Fruit fly (Drosophila melanogaster) whole organism, wandering third instar larva: ENCODE measurements around the gene CG10959.
A peak's percentile ranks its signal among the peaks of the same experiment; 100 is the strongest.

Source experiments
- Abd-B ChIP-seq: fragments of >200 bp; optimal IDR thresholded peaks from 2 replicates; lab custom pipeline; 2017; ENCODE audit warnings: missing biosample characterization, missing genetic modification characterization
- CG32264 ChIP-seq: fragments of 200-800 bp; sonication (Bioruptor generic); optimal IDR thresholded peaks from 2 replicates; lab custom pipeline; 2016; ENCODE audit warnings: missing biosample characterization, missing genetic modification characterization
- CG9705 ChIP-seq: fragments of 200-800 bp; sonication (Bioruptor generic); optimal IDR thresholded peaks from 2 replicates; lab custom pipeline; 2018; ENCODE audit warnings: missing biosample characterization, mild to moderate bottlenecking, missing genetic modification characterization
- CrebA ChIP-seq: fragments of 200-800 bp; sonication (Bioruptor generic); optimal IDR thresholded peaks from 2 replicates; lab custom pipeline; 2016; ENCODE audit warnings: missing biosample characterization, mild to moderate bottlenecking, missing genetic modification characterization, borderline replicate concordance
- Dfd ChIP-seq: fragments of >200 bp; optimal IDR thresholded peaks from 2 replicates; lab custom pipeline; 2017; ENCODE audit warnings: missing biosample characterization, missing genetic modification characterization
- Dif ChIP-seq: fragments of 200-275, 200-300 bp; sonication (Bioruptor generic); optimal IDR thresholded peaks from 2 replicates; lab custom pipeline; 2018; ENCODE audit warnings: missing biosample characterization, missing genetic modification characterization; ENCODE audit not compliant: partially characterized antibody
- GATAd ChIP-seq: sonication (Bioruptor generic); optimal IDR thresholded peaks from 2 replicates; lab custom pipeline; 2016; ENCODE audit warnings: missing biosample characterization, missing genetic modification characterization
- HLH106 ChIP-seq: fragments of 200-800 bp; optimal IDR thresholded peaks from 3 replicates; lab custom pipeline; 2019; ENCODE audit warnings: missing biosample characterization, mild to moderate bottlenecking, missing genetic modification characterization, moderate library complexity
- Hnf4 ChIP-seq: fragments of 200-800 bp; sonication (Bioruptor generic); optimal IDR thresholded peaks from 2 replicates; lab custom pipeline; 2016; ENCODE audit warnings: missing biosample characterization, mild to moderate bottlenecking, missing genetic modification characterization
- Hr78 ChIP-seq: fragments of >200 bp; optimal IDR thresholded peaks from 2 replicates; lab custom pipeline; 2017; ENCODE audit warnings: missing biosample characterization, missing genetic modification characterization
- Hr83 ChIP-seq: fragments of 200-300 bp; sonication (Bioruptor generic); optimal IDR thresholded peaks from 2 replicates; lab custom pipeline; 2016; ENCODE audit warnings: missing biosample characterization, mild to moderate bottlenecking, missing genetic modification characterization, moderate library complexity; ENCODE audit not compliant: poor library complexity, severe bottlenecking
- Jra ChIP-seq: sonication (Bioruptor generic); optimal IDR thresholded peaks from 2 replicates; lab custom pipeline; 2016; ENCODE audit warnings: missing biosample characterization, missing genetic modification characterization
- Mio ChIP-seq: sonication (Bioruptor generic); optimal IDR thresholded peaks from 2 replicates; lab custom pipeline; 2016; ENCODE audit warnings: missing biosample characterization, missing genetic modification characterization
- Myc ChIP-seq: fragments of >200 bp; optimal IDR thresholded peaks from 2 replicates; lab custom pipeline; 2017
- OdsH ChIP-seq: fragments of 200-800 bp; sonication (Bioruptor generic); optimal IDR thresholded peaks from 2 replicates; lab custom pipeline; 2016; ENCODE audit warnings: missing biosample characterization, mild to moderate bottlenecking, missing genetic modification characterization
- Rel ChIP-seq, 2 experiments: fragments of 200-800 bp; sonication (Bioruptor generic) in 1 of 2; optimal IDR thresholded peaks; 2 replicates in 1 of 2; 3 replicates in 1 of 2; lab custom pipeline; 2016 to 2019; ENCODE audit warnings: mild to moderate bottlenecking in 2 of 2, missing biosample characterization in 2 of 2, missing genetic modification characterization in 2 of 2, moderate library complexity in 1 of 2
- Sp1 ChIP-seq: fragments of 200-800 bp; sonication (Bioruptor generic); optimal IDR thresholded peaks from 3 replicates; lab custom pipeline; 2019; ENCODE audit warnings: missing biosample characterization, mild to moderate bottlenecking, missing genetic modification characterization, moderate library complexity
- Vsx2 ChIP-seq: fragments of 200-300, 225-300 bp; sonication (Bioruptor generic); optimal IDR thresholded peaks from 2 replicates; lab custom pipeline; 2018; ENCODE audit warnings: missing biosample characterization, missing genetic modification characterization; ENCODE audit not compliant: partially characterized antibody
- br ChIP-seq: fragments of 200-800 bp; sonication (Bioruptor generic); optimal IDR thresholded peaks from 2 replicates; lab custom pipeline; 2016; ENCODE audit warnings: missing biosample characterization, missing genetic modification characterization
- brk ChIP-seq: fragments of 200-800 bp; sonication (Bioruptor generic); optimal IDR thresholded peaks from 2 replicates; lab custom pipeline; 2016; ENCODE audit warnings: missing biosample characterization, mild to moderate bottlenecking, missing genetic modification characterization
- dl ChIP-seq, 2 experiments: fragments of 175-275, 200-275 bp in 1 of 2; fragments of 200-275 bp in 1 of 2; sonication (Bioruptor generic); optimal IDR thresholded peaks; lab custom pipeline; 2018; ENCODE audit warnings: mild to moderate bottlenecking in 2 of 2, missing biosample characterization in 2 of 2, missing genetic modification characterization in 2 of 2, moderate library complexity in 2 of 2; ENCODE audit not compliant: partially characterized antibody in 2 of 2, insufficient read depth in 1 of 2
- dmrt93B ChIP-seq: fragments of 200-800 bp; sonication (Bioruptor generic); optimal IDR thresholded peaks from 2 replicates; lab custom pipeline; 2018; ENCODE audit warnings: missing biosample characterization, mild to moderate bottlenecking, missing genetic modification characterization
- dsf ChIP-seq: sonication (Bioruptor generic); optimal IDR thresholded peaks from 2 replicates; lab custom pipeline; 2016; ENCODE audit warnings: missing biosample characterization, missing genetic modification characterization, borderline replicate concordance
- foxo ChIP-seq, 2 experiments: fragments of 200-800 bp; sonication (Bioruptor generic); optimal IDR thresholded peaks; 2 replicates in 1 of 2; 3 replicates in 1 of 2; lab custom pipeline; 2016 to 2017; ENCODE audit warnings: missing biosample characterization in 2 of 2, missing genetic modification characterization in 2 of 2
- fru ChIP-seq: fragments of 200-800 bp; sonication (Bioruptor generic); optimal IDR thresholded peaks from 3 replicates; lab custom pipeline; 2016; ENCODE audit warnings: missing biosample characterization, mild to moderate bottlenecking, missing genetic modification characterization
- h ChIP-seq: fragments of 200-800 bp; sonication (Bioruptor generic); optimal IDR thresholded peaks from 3 replicates; lab custom pipeline; 2016; ENCODE audit warnings: missing biosample characterization, mild to moderate bottlenecking, missing genetic modification characterization
- jim ChIP-seq: fragments of 175-275, 200-325 bp; sonication (Bioruptor generic); optimal IDR thresholded peaks from 2 replicates; lab custom pipeline; 2016; ENCODE audit warnings: missing biosample characterization, mild to moderate bottlenecking, missing genetic modification characterization
- lola ChIP-seq: fragments of >200 bp; optimal IDR thresholded peaks from 2 replicates; lab custom pipeline; 2017; ENCODE audit warnings: missing biosample characterization, missing genetic modification characterization
- pan ChIP-seq: fragments of >200 bp; optimal IDR thresholded peaks from 2 replicates; lab custom pipeline; 2017
- psq ChIP-seq: fragments of 200-800 bp; sonication (Bioruptor generic); optimal IDR thresholded peaks from 3 replicates; lab custom pipeline; 2017; ENCODE audit warnings: missing biosample characterization, mild to moderate bottlenecking, missing genetic modification characterization, moderate library complexity
- rgr ChIP-seq: fragments of 200-800 bp; sonication (Bioruptor generic); optimal IDR thresholded peaks from 3 replicates; lab custom pipeline; 2016; ENCODE audit warnings: missing biosample characterization, mild to moderate bottlenecking, missing genetic modification characterization
- sage ChIP-seq: fragments of 200-800 bp; sonication (Bioruptor generic); optimal IDR thresholded peaks from 2 replicates; lab custom pipeline; 2016; ENCODE audit warnings: missing biosample characterization, mild to moderate bottlenecking, missing genetic modification characterization
- sv ChIP-seq: fragments of 200-800 bp; sonication (Bioruptor generic); optimal IDR thresholded peaks from 3 replicates; lab custom pipeline; 2016; ENCODE audit warnings: missing biosample characterization, missing genetic modification characterization
- tai ChIP-seq: sonication (Bioruptor generic); optimal IDR thresholded peaks from 2 replicates; lab custom pipeline; 2016; ENCODE audit warnings: missing biosample characterization, missing genetic modification characterization
- usp ChIP-seq: fragments of >200 bp; optimal IDR thresholded peaks from 2 replicates; lab custom pipeline; 2017; ENCODE audit warnings: missing biosample characterization, missing genetic modification characterization
- woc ChIP-seq: sonication (Bioruptor generic); optimal IDR thresholded peaks from 2 replicates; lab custom pipeline; 2016; ENCODE audit warnings: missing biosample characterization, mild to moderate bottlenecking, missing genetic modification characterization

The CG10959 gene

dm6 chrX:8101479-8102198 lies 46.9 kb upstream of the CG10959 start, which contains the start of gene CG2258 (continued):
- TF ChIP-seq CG9705 (GFP tag; lab: Kevin White, UChicago) (peak; percentile 53), brk (no peak), dsf (no peak), br (GFP tag; lab: Kevin White, UChicago) (peak; percentile 71), CG32264 (GFP tag; lab: Kevin White, UChicago) (peak; percentile 17), GATAd (no peak)

DNA sequence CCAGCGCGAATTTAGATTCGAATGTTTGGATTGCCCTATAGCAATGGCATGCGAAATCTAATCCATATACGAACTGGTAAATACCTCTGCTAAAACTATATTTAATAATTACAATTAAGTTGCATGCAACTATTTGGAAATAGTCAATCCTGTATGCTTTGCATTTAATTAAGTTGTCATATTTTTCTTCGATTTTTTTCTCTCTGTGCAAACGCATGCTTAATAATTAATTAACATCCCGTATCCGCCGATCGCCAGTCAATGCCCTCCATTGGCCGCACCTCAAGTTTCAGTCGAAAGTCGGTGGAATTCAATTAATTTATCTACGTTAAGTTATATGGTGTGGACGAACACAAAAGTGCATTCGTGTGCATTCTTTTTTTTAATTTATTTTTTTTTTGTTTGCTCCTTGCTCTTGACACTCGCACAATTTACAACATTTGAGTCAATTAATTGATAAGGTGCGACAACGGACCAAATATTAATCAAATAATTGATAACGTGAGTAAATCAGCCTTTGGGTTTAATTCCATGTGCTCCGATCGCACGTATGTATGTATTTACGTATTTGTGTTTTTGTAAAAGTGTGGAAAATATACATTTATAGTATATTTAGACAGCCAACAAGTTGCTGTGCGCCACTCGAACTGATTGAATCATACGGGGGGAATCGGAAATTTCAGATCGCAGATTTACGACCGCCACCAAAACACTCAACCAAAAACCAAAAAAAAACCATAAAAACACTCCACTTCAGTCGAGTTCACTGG lies 42.1 kb upstream of the CG10959 start:
- TF ChIP-seq Rel (GFP tag; optimal IDR thresholded peaks at IDR 0.05; lab: Kevin White, UChicago), result no peak
- TF ChIP-seq Rel (tag; optimal IDR thresholded peaks at IDR 0.05; lab: Kevin White, UChicago), result peak; percentile 61
- peak; percentile 12 for TF ChIP-seq h (GFP tag; lab: Kevin White, UChicago)
- TF ChIP-seq Myc (lab: Kevin White, UChicago), result no peak
- TF ChIP-seq fru (GFP tag; lab: Kevin White, UChicago), result peak; percentile 23

dm6 chrX:8107936-8108335 lies 40.6 kb upstream of the CG10959 start:
- TF ChIP-seq psq (GFP tag; lab: Kevin White, UChicago) (no peak), Hnf4 (GFP tag; lab: Kevin White, UChicago) (no peak), Dif (GFP tag; lab: Kevin White, UChicago) (no peak), CG32264 (GFP tag; lab: Kevin White, UChicago) (no peak), Vsx2 (no peak), dmrt93B (GFP tag; lab: Kevin White, UChicago) (no peak), foxo (GFP tag; optimal IDR thresholded peaks at IDR 0.05; lab: Kevin White, UChicago) (no peak)

DNA sequence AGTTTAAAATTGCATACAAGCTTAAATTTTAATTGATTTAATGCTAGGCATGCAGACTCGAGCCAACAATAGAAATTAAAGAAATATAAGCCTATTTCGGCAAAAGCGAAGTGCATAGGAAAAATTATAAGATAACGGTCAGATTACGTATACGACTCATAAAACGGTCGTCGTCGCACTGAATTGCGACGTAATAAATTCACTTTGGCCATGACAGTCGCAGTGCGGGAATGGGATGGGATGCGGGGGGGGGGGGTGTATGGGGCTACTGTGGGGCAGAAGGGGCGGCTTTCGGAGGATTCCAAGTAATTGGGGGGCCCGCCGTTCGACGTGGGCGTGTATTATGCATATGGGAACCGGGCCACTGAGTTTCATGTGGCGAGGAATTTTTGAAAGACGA lies 37.6 kb upstream of the CG10959 start:
- TF ChIP-seq Rel (GFP tag; optimal IDR thresholded peaks at IDR 0.05; lab: Kevin White, UChicago) (no peak), Rel (tag; optimal IDR thresholded peaks at IDR 0.05; lab: Kevin White, UChicago) (peak; percentile 62), brk (no peak)

- TF ChIP-seq h (GFP tag; lab: Kevin White, UChicago) (peak; percentile 11), Hr83 (no peak), dmrt93B (GFP tag; lab: Kevin White, UChicago) (no peak), Dfd (peak; percentile 40), Mio (GFP tag; lab: Kevin White, UChicago) (no peak), Abd-B (GFP tag; lab: Kevin White, UChicago) (no peak), GATAd (no peak), Sp1 (GFP tag; lab: Kevin White, UChicago) (peak; percentile 27), CG9705 (GFP tag; lab: Kevin White, UChicago) (no peak), Vsx2 (no peak), usp (GFP tag; lab: Kevin White, UChicago) (no peak), fru (GFP tag; lab: Kevin White, UChicago) (peak; percentile 62), HLH106 (tag; lab: Kevin White, UChicago) (no peak), Myc (lab: Kevin White, UChicago) (no peak), Hr78 (GFP tag; lab: Kevin White, UChicago) (no peak), rgr (GFP tag; lab: Kevin White, UChicago) (peak; percentile 32), Hnf4 (GFP tag; lab: Kevin White, UChicago) (no peak), CrebA (GFP tag; lab: Kevin White, UChicago) (no peak), brk (no peak), jim (GFP tag; lab: Kevin White, UChicago) (no peak), tai (GFP tag; lab: Kevin White, UChicago) (no peak), sage (GFP tag; lab: Kevin White, UChicago) (no peak), dl (GFP tag; optimal IDR thresholded peaks at IDR 0.05; lab: Kevin White, UChicago; ENCODE audit: insufficient read depth in 1 of 2, partially characterized antibody in 2 of 2) (no peak), Dif (GFP tag; lab: Kevin White, UChicago) (no peak), lola (GFP tag; lab: Kevin White, UChicago) (no peak), dsf (no peak), psq (GFP tag; lab: Kevin White, UChicago) (no peak), Rel (GFP tag; optimal IDR thresholded peaks at IDR 0.05; lab: Kevin White, UChicago) (no peak), Rel (tag; optimal IDR thresholded peaks at IDR 0.05; lab: Kevin White, UChicago) (no peak), sv (GFP tag; lab: Kevin White, UChicago) (no peak), Jra (GFP tag; lab: Kevin White, UChicago) (no peak), woc (GFP tag; lab: Kevin White, UChicago) (no peak), foxo (GFP tag; optimal IDR thresholded peaks at IDR 0.05; lab: Kevin White, UChicago) (peak in 1 of 2 experiments; percentile 58), CG32264 (GFP tag; lab: Kevin White, UChicago) (no peak), pan (no peak), OdsH (GFP tag; lab: Kevin White, UChicago) (peak; percentile 20)
Observed at dm6 chrX:8112715-8113114, 35.9 kb upstream of the CG10959 start.
